Worm (Caenorhabditis elegans) whole organism, L4 larva: ENCODE data around the gene pup-2.

Source experiments
- aly-2 ChIP-seq: sonication (generic microtip); optimal IDR thresholded peaks from 2 replicates; lab custom pipeline; 2018; ENCODE audit warnings: missing biosample characterization, missing genetic modification characterization
- lin-1 ChIP-seq: fragments of 200-800 bp; sonication (Bioruptor generic); IDR thresholded peaks from 2 replicates; pipeline ENCODE4 v1.3.6; 2022; ENCODE audit warnings: missing genetic modification reagents, missing genetic modification characterization, missing compliant biosample characterization
- nhr-237 ChIP-seq: sonication (generic microtip); optimal IDR thresholded peaks from 2 replicates; lab custom pipeline; 2017; ENCODE audit warnings: missing biosample characterization, missing genetic modification characterization
- snpc-4 ChIP-seq: fragments of 150-350 bp; optimal IDR thresholded peaks from 2 replicates; lab custom pipeline; 2014; ENCODE audit warnings: missing biosample characterization, missing genetic modification characterization
- zip-2 ChIP-seq: fragments of 150-350 bp; optimal IDR thresholded peaks from 2 replicates; lab custom pipeline; 2014; ENCODE audit warnings: missing biosample characterization, missing genetic modification characterization
- ztf-7 ChIP-seq: fragments of 150-350 bp; optimal IDR thresholded peaks from 2 replicates; lab custom pipeline; 2014; ENCODE audit warnings: missing biosample characterization, missing genetic modification characterization

DNA sequence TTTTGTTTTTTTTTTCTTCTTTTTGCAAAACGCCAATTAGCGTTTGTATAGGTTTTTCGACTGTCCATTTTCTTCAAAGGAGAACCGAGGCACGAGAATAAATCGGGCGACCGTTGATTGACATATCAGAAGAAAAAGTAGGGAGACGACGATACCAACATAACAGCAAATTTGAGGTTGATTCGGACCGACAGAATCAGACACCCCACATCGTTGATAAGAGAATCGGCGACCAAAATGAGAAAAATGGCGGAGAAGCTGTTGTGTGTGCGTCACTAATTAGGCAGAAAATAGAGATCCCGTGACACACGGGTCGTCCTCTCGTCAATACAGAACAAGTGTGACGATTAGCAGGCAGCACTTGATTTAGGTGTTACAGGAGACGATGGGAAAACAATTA is 43.8 kb upstream of the pup-2 start:
- TF ChIP-seq lin-1 (GFP tag; lab: Robert Waterston, UW) (no peak), snpc-4 (tag; lab: Kevin White, UChicago) (no peak), zip-2 (tag; lab: Kevin White, UChicago) (no peak), ztf-7 (no peak), aly-2 (no peak), nhr-237 (no peak)
